Worm (Caenorhabditis elegans) whole organism, young adult: ENCODE data around the gene idhb-1.

ENCODE experiments used
- B0035.1 ChIP-seq: sonication (generic microtip); optimal IDR thresholded peaks from 2 replicates; lab custom pipeline; 2016; ENCODE audit warnings: missing genetic modification characterization, mild to moderate bottlenecking, missing compliant biosample characterization, missing genotype, missing genetic modification reagents
- B0261.1 ChIP-seq: sonication (generic microtip); optimal IDR thresholded peaks from 2 replicates; lab custom pipeline; 2016; ENCODE audit warnings: mild to moderate bottlenecking, missing genetic modification characterization, moderate library complexity, missing compliant biosample characterization
- D2030.7 ChIP-seq: fragments of 200-800 bp; sonication (Bioruptor generic); IDR thresholded peaks from 2 replicates; pipeline ENCODE4 v1.3.6; 2022; ENCODE audit warnings: missing genetic modification reagents, missing genetic modification characterization, missing compliant biosample characterization
- F23B12.7 ChIP-seq: sonication (generic microtip); optimal IDR thresholded peaks from 2 replicates; lab custom pipeline; 2017; ENCODE audit warnings: missing genetic modification characterization, mild to moderate bottlenecking, missing compliant biosample characterization, antibody characterized with exemption, moderate library complexity; ENCODE audit not compliant: insufficient read depth
- F33H1.4 ChIP-seq: fragments of 200-800 bp; sonication (Bioruptor generic); IDR thresholded peaks from 2 replicates; pipeline ENCODE4 v1.3.6; 2022; ENCODE audit warnings: missing genetic modification reagents, missing genetic modification characterization, missing compliant biosample characterization
- F57C9.4 ChIP-seq: sonication (generic microtip); optimal IDR thresholded peaks from 2 replicates; lab custom pipeline; 2017; ENCODE audit warnings: mild to moderate bottlenecking, missing genetic modification characterization, missing compliant biosample characterization
- T07F8.4 ChIP-seq: sonication (generic microtip); optimal IDR thresholded peaks from 2 replicates; lab custom pipeline; 2016; ENCODE audit warnings: mild to moderate bottlenecking, missing genetic modification characterization, moderate library complexity, missing compliant biosample characterization
- Y53F4B.3 ChIP-seq: fragments of 200-800 bp; sonication (Bioruptor generic); IDR thresholded peaks from 2 replicates; pipeline ENCODE4 v1.3.6; 2022; ENCODE audit warnings: missing genetic modification reagents, missing genetic modification characterization, missing compliant biosample characterization
- Y56A3A.18 ChIP-seq: fragments of 200-800 bp; sonication (Bioruptor generic); IDR thresholded peaks from 2 replicates; pipeline ENCODE4 v1.3.6; 2022; ENCODE audit warnings: missing genetic modification reagents, missing genetic modification characterization, missing compliant biosample characterization
- Y95B8A.8 ChIP-seq: fragments of 200-800 bp; sonication (Bioruptor generic); IDR thresholded peaks from 2 replicates; pipeline ENCODE4 v1.3.6; 2022; ENCODE audit warnings: missing genetic modification reagents, missing genetic modification characterization, missing compliant biosample characterization
- ama-1 ChIP-seq, 3 experiments: fragments of 150-350 bp in 1 of 3; sonication (generic microtip) in 2 of 3; optimal IDR thresholded peaks; 2 replicates each; lab custom pipeline; 2014 to 2018; ENCODE audit warnings: missing biosample characterization in 2 of 3, missing genetic modification characterization in 2 of 3, missing genetic modification reagents in 2 of 3
- aptf-2 ChIP-seq: fragments of 200-800 bp; sonication (Bioruptor generic); conservative IDR thresholded peaks from 2 replicates; pipeline ENCODE4 v1.3.6; 2022; ENCODE audit warnings: missing genetic modification reagents, missing genetic modification characterization, missing compliant biosample characterization
- atf-7 ChIP-seq: sonication (generic microtip); optimal IDR thresholded peaks from 2 replicates; lab custom pipeline; 2017; ENCODE audit warnings: mild to moderate bottlenecking, missing genetic modification characterization, missing compliant biosample characterization
- athp-1 ChIP-seq: sonication (generic microtip); optimal IDR thresholded peaks from 2 replicates; lab custom pipeline; 2017; ENCODE audit warnings: mild to moderate bottlenecking, missing genetic modification characterization, missing compliant biosample characterization
- bed-2 ChIP-seq: fragments of 200-800 bp; sonication (Bioruptor generic); IDR thresholded peaks from 2 replicates; pipeline ENCODE4 v1.3.6; 2022; ENCODE audit warnings: missing genetic modification reagents, missing genetic modification characterization, missing compliant biosample characterization
- cebp-1 ChIP-seq, 2 experiments: fragments of 200-800 bp in 1 of 2; sonication (Bioruptor generic) in 1 of 2; sonication (generic microtip) in 1 of 2; IDR thresholded peaks in 1 of 2; optimal IDR thresholded peaks in 1 of 2; 2 replicates each; pipeline versions ENCODE4 v1.3.6 to Lab custom; 2017 to 2022; ENCODE audit warnings: missing compliant biosample characterization in 2 of 2, missing genetic modification characterization in 2 of 2, mild to moderate bottlenecking in 1 of 2, missing genetic modification reagents in 1 of 2, moderate library complexity in 1 of 2
- ceh-40 ChIP-seq: fragments of 200-800 bp; sonication (Bioruptor generic); IDR thresholded peaks from 2 replicates; pipeline ENCODE4 v1.3.6; 2022; ENCODE audit warnings: missing genetic modification characterization, missing compliant biosample characterization
- die-1 ChIP-seq: sonication (generic microtip); optimal IDR thresholded peaks from 2 replicates; lab custom pipeline; 2016; ENCODE audit warnings: missing genotype, mild to moderate bottlenecking, missing genetic modification characterization, missing compliant biosample characterization
- gei-17 ChIP-seq: fragments of 200-800 bp; sonication (Bioruptor generic); optimal IDR thresholded peaks from 2 replicates; lab custom pipeline; 2018; ENCODE audit warnings: mild to moderate bottlenecking, missing genetic modification characterization, missing compliant biosample characterization
- him-1 ChIP-seq: sonication (generic microtip); optimal IDR thresholded peaks from 2 replicates; lab custom pipeline; 2016; ENCODE audit warnings: missing genotype, missing genetic modification reagents, missing genetic modification characterization, missing compliant biosample characterization
- hlh-12 ChIP-seq: sonication (generic microtip); optimal IDR thresholded peaks from 2 replicates; lab custom pipeline; 2016; ENCODE audit warnings: missing genetic modification characterization, missing compliant biosample characterization
- hrde-1 ChIP-seq: sonication (generic microtip); optimal IDR thresholded peaks from 2 replicates; lab custom pipeline; 2016; ENCODE audit warnings: missing genetic modification characterization, mild to moderate bottlenecking, missing compliant biosample characterization, moderate library complexity, missing genotype, missing genetic modification reagents, borderline replicate concordance
- let-607 ChIP-seq, 2 experiments: fragments of 200-800 bp in 1 of 2; sonication (Bioruptor generic) in 1 of 2; sonication (generic microtip) in 1 of 2; optimal IDR thresholded peaks; 2 replicates each; lab custom pipeline; 2016 to 2018; ENCODE audit warnings: mild to moderate bottlenecking in 2 of 2, missing compliant biosample characterization in 2 of 2, missing genetic modification characterization in 2 of 2, moderate library complexity in 2 of 2, missing genotype in 1 of 2
- lin-26 ChIP-seq: fragments of 200-800 bp; sonication (Bioruptor generic); IDR thresholded peaks from 2 replicates; pipeline ENCODE4 v1.3.6; 2022; ENCODE audit warnings: missing genetic modification reagents, missing genetic modification characterization, missing compliant biosample characterization
- lin-35 ChIP-seq, 3 experiments: fragments of 150-350 bp in 2 of 3; sonication (generic microtip) in 1 of 3; optimal IDR thresholded peaks; 2 replicates each; lab custom pipeline; 2014 to 2018; ENCODE audit warnings: missing biosample characterization in 3 of 3, missing genetic modification characterization in 3 of 3, missing genetic modification reagents in 3 of 3
- lin-54 ChIP-seq: fragments of 200-800 bp; sonication (Bioruptor generic); optimal IDR thresholded peaks from 2 replicates; lab custom pipeline; 2018; ENCODE audit warnings: mild to moderate bottlenecking, missing genetic modification characterization, missing compliant biosample characterization
- lir-1 ChIP-seq: fragments of 200-800 bp; sonication (Bioruptor generic); conservative IDR thresholded peaks from 2 replicates; pipeline ENCODE4 v1.3.6; 2022; ENCODE audit warnings: missing genetic modification reagents, missing genetic modification characterization, missing compliant biosample characterization
- lsl-1 ChIP-seq: fragments of 200-800 bp; sonication (Bioruptor generic); optimal IDR thresholded peaks from 2 replicates; lab custom pipeline; 2018; ENCODE audit warnings: mild to moderate bottlenecking, missing genetic modification characterization, moderate library complexity, missing compliant biosample characterization
- mes-4 ChIP-seq: sonication (generic microtip); optimal IDR thresholded peaks from 2 replicates; lab custom pipeline; 2016; ENCODE audit warnings: missing genotype, missing genetic modification characterization, missing compliant biosample characterization
- mxl-1 ChIP-seq: sonication (generic microtip); optimal IDR thresholded peaks from 2 replicates; lab custom pipeline; 2016; ENCODE audit warnings: missing genetic modification characterization, missing compliant biosample characterization
- nfyb-1 ChIP-seq: fragments of 200-800 bp; sonication (Bioruptor generic); IDR thresholded peaks from 2 replicates; pipeline ENCODE4 v1.3.6; 2022; ENCODE audit warnings: missing genetic modification reagents, missing genetic modification characterization, missing compliant biosample characterization
- nhr-120 ChIP-seq: fragments of 200-800 bp; sonication (Bioruptor generic); IDR thresholded peaks from 2 replicates; pipeline ENCODE4 v1.3.6; 2022; ENCODE audit warnings: missing genetic modification characterization, missing compliant biosample characterization
- nhr-179 ChIP-seq: sonication (generic microtip); optimal IDR thresholded peaks from 2 replicates; lab custom pipeline; 2016; ENCODE audit warnings: mild to moderate bottlenecking, missing genetic modification characterization, missing compliant biosample characterization
- nhr-27 ChIP-seq: fragments of 200-800 bp; sonication (Bioruptor generic); optimal IDR thresholded peaks from 2 replicates; lab custom pipeline; 2018; ENCODE audit warnings: mild to moderate bottlenecking, missing genetic modification characterization, moderate library complexity, missing compliant biosample characterization
- nhr-80 ChIP-seq: sonication (generic microtip); optimal IDR thresholded peaks from 2 replicates; lab custom pipeline; 2016; ENCODE audit warnings: missing genetic modification characterization, missing compliant biosample characterization
- nhr-90 ChIP-seq: sonication (generic microtip); optimal IDR thresholded peaks from 2 replicates; lab custom pipeline; 2016; ENCODE audit warnings: missing genotype, mild to moderate bottlenecking, missing genetic modification characterization, missing compliant biosample characterization
- pbrm-1 ChIP-seq: fragments of 200-800 bp; sonication (Bioruptor generic); IDR thresholded peaks from 2 replicates; pipeline ENCODE4 v1.3.6; 2022; ENCODE audit warnings: missing genetic modification reagents, missing genetic modification characterization, missing compliant biosample characterization
- rec-8 ChIP-seq, 2 experiments: sonication (generic microtip); optimal IDR thresholded peaks; 2 replicates each; lab custom pipeline; 2016; ENCODE audit warnings: mild to moderate bottlenecking in 2 of 2, missing genetic modification characterization in 2 of 2, missing genetic modification reagents in 2 of 2, missing genotype in 2 of 2, missing biosample characterization in 1 of 2, missing compliant biosample characterization in 1 of 2, moderate library complexity in 1 of 2
- snpc-1.1 ChIP-seq: sonication (generic microtip); optimal IDR thresholded peaks from 2 replicates; lab custom pipeline; 2017; ENCODE audit warnings: missing genetic modification characterization, mild to moderate bottlenecking, missing compliant biosample characterization, antibody characterized with exemption, moderate library complexity, missing genotype, missing genetic modification reagents; ENCODE audit not compliant: insufficient read depth
- snpc-1.3 ChIP-seq: sonication (generic microtip); optimal IDR thresholded peaks from 2 replicates; lab custom pipeline; 2017; ENCODE audit warnings: missing genetic modification characterization, mild to moderate bottlenecking, missing compliant biosample characterization, antibody characterized with exemption, moderate library complexity, missing genotype, missing genetic modification reagents; ENCODE audit not compliant: insufficient read depth
- tlf-1 ChIP-seq: fragments of 200-800 bp; sonication (Bioruptor generic); optimal IDR thresholded peaks from 2 replicates; lab custom pipeline; 2018; ENCODE audit warnings: mild to moderate bottlenecking, missing genetic modification characterization, missing compliant biosample characterization
- unc-130 ChIP-seq: sonication (generic microtip); optimal IDR thresholded peaks from 2 replicates; lab custom pipeline; 2016; ENCODE audit warnings: missing genetic modification reagents, missing genetic modification characterization, missing compliant biosample characterization
- zim-3 ChIP-seq: sonication (generic microtip); optimal IDR thresholded peaks from 2 replicates; lab custom pipeline; 2017; ENCODE audit warnings: mild to moderate bottlenecking, missing genetic modification characterization, moderate library complexity, missing compliant biosample characterization
- ztf-18 ChIP-seq: sonication (generic microtip); optimal IDR thresholded peaks from 2 replicates; lab custom pipeline; 2016; ENCODE audit warnings: missing genotype, mild to moderate bottlenecking, missing genetic modification characterization, missing compliant biosample characterization
- ztf-26 ChIP-seq: sonication (generic microtip); optimal IDR thresholded peaks from 2 replicates; lab custom pipeline; 2017; ENCODE audit warnings: missing genetic modification characterization, missing compliant biosample characterization

idhb-1 gene

DNA sequence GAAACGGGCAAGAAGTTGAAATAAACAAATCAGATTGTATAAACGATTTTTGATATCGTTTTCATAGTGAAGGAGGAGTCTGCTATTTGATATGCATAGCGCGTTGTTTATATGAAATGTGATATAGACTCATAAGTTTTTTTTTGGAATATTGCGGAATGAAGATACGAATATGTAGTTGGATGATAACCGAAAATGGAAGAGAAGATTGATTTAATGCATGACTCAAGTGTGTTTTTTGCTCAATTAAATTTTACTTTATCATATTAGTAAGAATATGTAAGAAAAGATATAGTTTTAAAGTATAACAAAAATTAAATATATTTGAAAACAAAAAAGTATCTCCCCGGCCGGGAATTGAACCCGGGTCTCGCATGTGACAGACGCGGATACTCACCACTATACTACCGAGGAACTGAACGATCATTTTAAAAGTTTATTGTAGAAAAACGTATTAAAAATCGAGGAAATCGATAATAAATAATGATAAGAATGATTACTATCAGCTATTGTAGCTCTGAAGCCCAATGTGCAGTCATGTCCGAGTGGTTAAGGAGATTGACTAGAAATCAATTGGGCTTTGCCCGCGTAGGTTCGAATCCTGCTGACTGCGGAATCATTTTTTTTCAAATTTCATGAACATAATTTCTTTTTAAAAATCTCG lies 12.0 kb downstream of the idhb-1 start, which contains the start of gene lgc-25 (continued):
- TF ChIP-seq cebp-1 (GFP tag; IDR thresholded peaks at IDR 0.05; lab: Robert Waterston, UW) (0 out of 2 replicates have a peak, but pooled peaks have one; percentile 36), cebp-1 (tag; optimal IDR thresholded peaks at IDR 0.05; lab: Kevin White, UChicago) (no peak), T07F8.4 (tag; lab: Kevin White, UChicago) (peak; percentile 73), hlh-12 (tag; lab: Kevin White, UChicago) (no peak), pbrm-1 (GFP tag; lab: Robert Waterston, UW) (peak; percentile 68), nfyb-1 (GFP tag; lab: Robert Waterston, UW) (peak; percentile 65), B0035.1 (tag; lab: Kevin White, UChicago) (peak; percentile 63), zim-3 (tag; lab: Kevin White, UChicago) (peak; percentile 32), F23B12.7 (tag; lab: Kevin White, UChicago) (peak; percentile 86), snpc-1.1 (tag; lab: Kevin White, UChicago) (peak; percentile 74), atf-7 (tag; lab: Kevin White, UChicago) (peak; percentile 21), nhr-80 (tag; lab: Kevin White, UChicago) (no peak), let-607 (tag; optimal IDR thresholded peaks at IDR 0.05; lab: Kevin White, UChicago) (peak in 1 of 2 experiments; percentile 65), unc-130 (GFP tag; lab: Kevin White, UChicago) (peak; percentile 30), Y95B8A.8 (GFP tag; lab: Robert Waterston, UW) (no peak), mes-4 (peak; percentile 70), lin-35 (GFP tag; optimal IDR thresholded peaks at IDR 0.05; lab: Kevin White, UChicago) (no peak), bed-2 (GFP tag; lab: Robert Waterston, UW) (0 out of 2 replicates have a peak, but pooled peaks have one; percentile 46), ceh-40 (0 out of 2 replicates have a peak, but pooled peaks have one; percentile 5), rec-8 (tag; optimal IDR thresholded peaks at IDR 0.05; lab: Kevin White, UChicago) (peak; percentile 59 to 73), nhr-120 (GFP tag; lab: Robert Waterston, UW) (no peak), B0261.1 (peak; percentile 97), nhr-27 (no peak), gei-17 (GFP tag; lab: Kevin White, UChicago) (peak; percentile 10), him-1 (peak; percentile 83), lsl-1 (no peak), snpc-1.3 (tag; lab: Kevin White, UChicago) (peak; percentile 69), Y56A3A.18 (GFP tag; lab: Robert Waterston, UW) (peak; percentile 78), lin-26 (GFP tag; lab: Robert Waterston, UW) (peak; percentile 84), nhr-90 (tag; lab: Kevin White, UChicago) (peak; percentile 71), ztf-18 (peak; percentile 72), lir-1 (GFP tag; lab: Robert Waterston, UW) (peak; percentile 65), tlf-1 (GFP tag; lab: Kevin White, UChicago) (no peak), ama-1 (optimal IDR thresholded peaks at IDR 0.05; lab: Kevin White, UChicago) (no peak), ama-1 (GFP tag; optimal IDR thresholded peaks at IDR 0.05; lab: Kevin White, UChicago) (peak in 1 of 2 experiments; percentile 53), mxl-1 (tag; lab: Kevin White, UChicago) (peak; percentile 36), Y53F4B.3 (GFP tag; lab: Robert Waterston, UW) (no peak), hrde-1 (tag; lab: Kevin White, UChicago) (peak; percentile 44), F57C9.4 (tag; lab: Kevin White, UChicago) (no peak), aptf-2 (GFP tag; lab: Robert Waterston, UW) (no peak), die-1 (peak; percentile 82), nhr-179 (tag; lab: Kevin White, UChicago) (peak; percentile 50), athp-1 (tag; lab: Kevin White, UChicago) (peak; percentile 44), lin-54 (GFP tag; lab: Kevin White, UChicago) (peak; percentile 5), F33H1.4 (GFP tag; lab: Robert Waterston, UW) (no peak), ztf-26 (tag; lab: Kevin White, UChicago) (peak; percentile 58), D2030.7 (GFP tag; lab: Robert Waterston, UW) (peak; percentile 79)
